Worm (Caenorhabditis elegans) whole organism, L4/young adult: Measurements from ENCODE around the gene C16A11.4.

ENCODE experiments used
- dao-5 ChIP-seq: sonication (generic microtip); optimal IDR thresholded peaks from 2 replicates; lab custom pipeline; 2016; ENCODE audit warnings: missing genotype, missing genetic modification characterization, moderate library complexity, missing compliant biosample characterization
- him-1 ChIP-seq: sonication (generic microtip); optimal IDR thresholded peaks from 2 replicates; lab custom pipeline; 2016; ENCODE audit warnings: missing genotype, missing genetic modification reagents, missing genetic modification characterization, missing compliant biosample characterization

- TF ChIP-seq him-1 (no peak), dao-5 (tag; lab: Kevin White, UChicago) (no peak)
Observed at ce11 chrII:4229106-4229708, 2.4 kb downstream of the C16A11.4 start, which contains the start of gene C16A11.3.
